Worm (Caenorhabditis elegans): ENCODE results near the gene sdz-19.

sdz-19 gene

DNA sequence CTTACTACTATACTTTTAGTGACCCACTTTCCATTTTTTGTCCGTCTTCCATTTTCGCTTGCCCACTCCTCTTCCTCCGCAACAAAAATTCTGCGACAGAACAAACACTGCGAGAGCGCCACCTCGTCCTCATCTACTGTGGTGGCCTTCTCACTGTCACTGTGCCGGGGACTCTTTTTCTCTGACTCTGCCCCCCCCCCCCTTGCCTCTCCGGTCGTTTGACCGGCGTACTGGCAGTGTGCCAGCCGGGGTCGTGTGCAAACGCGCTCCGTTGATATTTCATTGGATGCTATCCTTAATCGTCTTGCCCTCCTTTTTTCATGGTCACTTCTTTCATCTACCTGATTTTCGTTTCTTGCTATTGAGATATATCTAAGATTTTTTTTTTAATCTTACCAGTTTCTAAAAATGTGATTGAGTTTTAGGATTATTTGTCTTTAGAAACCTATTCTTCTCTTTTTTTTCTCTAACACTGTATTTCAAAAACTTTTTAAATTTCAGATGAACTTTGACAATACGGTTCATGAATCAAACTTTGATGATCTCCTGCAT lies 22.6 kb downstream of the sdz-19 start, which contains the start of gene atf-6:
TSS of gene atf-6 (plus strand) at position 502 of the 552 bp plus-strand sequence.
- TF ChIP-seq ceh-14 (tag; optimal IDR thresholded peaks at IDR 0.05) (peak; percentile 37), sdc-2 (tag; optimal IDR thresholded peaks at IDR 0.05) (peak; percentile 80), sox-4 (tag; optimal IDR thresholded peaks at IDR 0.05) (peak; percentile 9), pat-9 (tag; optimal IDR thresholded peaks at IDR 0.05) (no peak), npax-4 (tag; optimal IDR thresholded peaks at IDR 0.05) (no peak), zip-5 (tag; optimal IDR thresholded peaks at IDR 0.05) (no peak), K02D7.2 (tag; optimal IDR thresholded peaks at IDR 0.05) (no peak), tbx-7 (tag; optimal IDR thresholded peaks at IDR 0.05) (peak; percentile 17), hlh-13 (GFP tag; optimal IDR thresholded peaks at IDR 0.05) (no peak), ref-2 (tag; optimal IDR thresholded peaks at IDR 0.05) (peak; percentile 70), lin-11 (tag; optimal IDR thresholded peaks at IDR 0.05) (peak; percentile 1), odd-2 (tag; optimal IDR thresholded peaks at IDR 0.05) (no peak), nhr-232 (tag; optimal IDR thresholded peaks at IDR 0.05) (no peak), gmeb-2 (tag; optimal IDR thresholded peaks at IDR 0.05) (peak; percentile 16), che-1 (tag; optimal IDR thresholded peaks at IDR 0.05) (peak; percentile 34), ceh-9 (tag; optimal IDR thresholded peaks at IDR 0.05) (no peak), eyg-1 (tag; optimal IDR thresholded peaks at IDR 0.05) (peak; percentile 34), pqm-1 (tag; optimal IDR thresholded peaks at IDR 0.05) (peak; percentile 7), K09A11.1 (tag; optimal IDR thresholded peaks at IDR 0.05; ENCODE audit: insufficient read depth) (peak; percentile 21), elt-2 (tag; optimal IDR thresholded peaks at IDR 0.05) (peak; percentile 48), C38D4.7 (GFP tag; optimal IDR thresholded peaks at IDR 0.05) (peak; percentile 4), sox-2 (GFP tag; IDR thresholded peaks at IDR 0.05) (no peak), T23F11.4 (GFP tag; optimal IDR thresholded peaks at IDR 0.05) (no peak), lim-6 (tag; optimal IDR thresholded peaks at IDR 0.05) (peak; percentile 10), pha-2 (tag; optimal IDR thresholded peaks at IDR 0.05) (no peak), unc-55 (GFP tag; optimal IDR thresholded peaks at IDR 0.05) (peak; percentile 15), nhr-11 (tag; optimal IDR thresholded peaks at IDR 0.05) (no peak), pha-4 (tag; optimal IDR thresholded peaks at IDR 0.05) (no peak), unc-42 (tag; optimal IDR thresholded peaks at IDR 0.05) (peak; percentile 65), C08G9.2 (tag; optimal IDR thresholded peaks at IDR 0.05) (peak; percentile 29), unc-3 (GFP tag; conservative IDR thresholded peaks at IDR 0.05) (no peak), unc-3 (tag; optimal IDR thresholded peaks at IDR 0.05) (peak; percentile 26), hlh-8 (tag; optimal IDR thresholded peaks at IDR 0.05) (peak; percentile 53), ceh-34 (tag; optimal IDR thresholded peaks at IDR 0.05) (peak; percentile 91), ttx-3 (tag; optimal IDR thresholded peaks at IDR 0.05) (no peak), mec-3 (tag; optimal IDR thresholded peaks at IDR 0.05; ENCODE audit: borderline replicate concordance) (no peak), ahr-1 (tag; optimal IDR thresholded peaks at IDR 0.05) (no peak), unc-86 (tag; optimal IDR thresholded peaks at IDR 0.05) (no peak), pax-1 (tag; optimal IDR thresholded peaks at IDR 0.05) (peak; percentile 36), ceh-22 (tag; optimal IDR thresholded peaks at IDR 0.05) (no peak), ceh-18 (tag; optimal IDR thresholded peaks at IDR 0.05) (peak; percentile 75), ama-1 (optimal IDR thresholded peaks at IDR 0.05) (no peak), madf-2 (tag; optimal IDR thresholded peaks at IDR 0.05) (peak; percentile 16), dve-1 (tag; optimal IDR thresholded peaks at IDR 0.05) (peak; percentile 14), ceh-2 (tag; optimal IDR thresholded peaks at IDR 0.05) (peak; percentile 72), rnt-1 (tag; optimal IDR thresholded peaks at IDR 0.05) (peak; percentile 66), fax-1 (tag; optimal IDR thresholded peaks at IDR 0.05) (no peak), Y22D7AL.16 (tag; optimal IDR thresholded peaks at IDR 0.05) (no peak), ceh-45 (GFP tag; IDR thresholded peaks at IDR 0.05) (no peak), ceh-30 (tag; optimal IDR thresholded peaks at IDR 0.05) (no peak), ceh-24 (tag; optimal IDR thresholded peaks at IDR 0.05) (no peak), ceh-48 (tag; optimal IDR thresholded peaks at IDR 0.05) (peak; percentile 24), syd-9 (tag; optimal IDR thresholded peaks at IDR 0.05) (peak; percentile 49), ceh-6 (GFP tag; optimal IDR thresholded peaks at IDR 0.05) (peak; percentile 4)
